Fruit fly (Drosophila melanogaster): ENCODE measurements around the gene Galphaf.

Galphaf gene

dm6 chr3L:16712371-16712770, 44.6 kb upstream of the Galphaf start (continued):
- TF ChIP-seq ap (GFP tag; IDR thresholded peaks at IDR 0.05), result no peak
- peak; percentile 35 for TF ChIP-seq zen (tag; optimal IDR thresholded peaks at IDR 0.05)
- peak; percentile 82 for TF ChIP-seq cg (GFP tag; optimal IDR thresholded peaks at IDR 0.05)
- 0 out of 2 replicates have a peak, but pooled peaks have one; percentile 11 for TF ChIP-seq nerfin-2 (GFP tag; IDR thresholded peaks at IDR 0.05; ENCODE audit: partially characterized antibody)
- TF ChIP-seq ara (GFP tag; IDR thresholded peaks at IDR 0.05), result no peak
- no peak for TF ChIP-seq Sox102F (GFP tag; optimal IDR thresholded peaks at IDR 0.05)
- TF ChIP-seq Six4 (GFP tag; optimal IDR thresholded peaks at IDR 0.05), result no peak
- peak; percentile 11 for TF ChIP-seq chn (GFP tag; optimal IDR thresholded peaks at IDR 0.05)
- TF ChIP-seq MESR4 (GFP tag; optimal IDR thresholded peaks at IDR 0.05), result peak; percentile 12

dm6 chr3L:16711430-16712228, 43.9 kb upstream of the Galphaf start, which contains the start of the genes CG43954, Lasp and Dab:
CG43954 (minus strand) TSS chr3L:16711677.
Lasp (minus strand) TSS chr3L:16711677.
Dab (plus strand) TSS chr3L:16712126.
- peak; percentile 24 for TF ChIP-seq caup (GFP tag; optimal IDR thresholded peaks at IDR 0.05; ENCODE audit: severe bottlenecking)
- TF ChIP-seq Dbx (GFP tag; IDR thresholded peaks at IDR 0.05), result peak; percentile 26; the same call in 1 of the 3 replicates
- TF ChIP-seq Deaf1 (tag; optimal IDR thresholded peaks at IDR 0.05), result peak; percentile 45
- no peak for TF ChIP-seq CG3407 (GFP tag; optimal IDR thresholded peaks at IDR 0.05)
- no peak for TF ChIP-seq Side (GFP tag; optimal IDR thresholded peaks at IDR 0.05)
- TF ChIP-seq CG11695 (GFP tag; IDR thresholded peaks at IDR 0.05), result no peak
- no peak for TF ChIP-seq Dip3 (GFP tag; optimal IDR thresholded peaks at IDR 0.05)
- TF ChIP-seq CG13424 (tag; optimal IDR thresholded peaks at IDR 0.05), result no peak
- TF ChIP-seq ind (GFP tag; optimal IDR thresholded peaks at IDR 0.05), result no peak
- peak in 1 of 2 experiments; percentile 23 for TF ChIP-seq insv (GFP tag; optimal IDR thresholded peaks at IDR 0.05)
- TF ChIP-seq Trl (optimal IDR thresholded peaks at IDR 0.05), result no peak
- TF ChIP-seq Trl (GFP tag; optimal IDR thresholded peaks at IDR 0.05), result no peak
- peak; percentile 7; the same call in 1 of the 2 replicates for TF ChIP-seq ttk (GFP tag; IDR thresholded peaks at IDR 0.05)
- TF ChIP-seq CG12942 (GFP tag; optimal IDR thresholded peaks at IDR 0.05), result peak; percentile 1
- TF ChIP-seq CG12236 (GFP tag; optimal IDR thresholded peaks at IDR 0.05), result no peak
- peak; percentile 47; the same call in 2 of the 3 replicates for TF ChIP-seq knrl (GFP tag; IDR thresholded peaks at IDR 0.05; ENCODE audit: partially characterized antibody)
- peak; percentile 41 for TF ChIP-seq org-1 (GFP tag; optimal IDR thresholded peaks at IDR 0.05)
- peak; percentile 34 for TF ChIP-seq fd102C (GFP tag; optimal IDR thresholded peaks at IDR 0.05)
- peak; percentile 86 for TF ChIP-seq pzg (GFP tag; optimal IDR thresholded peaks at IDR 0.05)
- TF ChIP-seq sr (GFP tag; IDR thresholded peaks at IDR 0.05), result peak; percentile 57; the same call in 1 of the 3 replicates
- TF ChIP-seq ewg (GFP tag; optimal IDR thresholded peaks at IDR 0.05), result peak; percentile 69
- no peak for TF ChIP-seq H15 (GFP tag; IDR thresholded peaks at IDR 0.05)
- no peak for TF ChIP-seq CG3281 (GFP tag; optimal IDR thresholded peaks at IDR 0.05)
- no peak for TF ChIP-seq CG14050 (GFP tag; IDR thresholded peaks at IDR 0.05)
- no peak for TF ChIP-seq Taf1 (GFP tag; IDR thresholded peaks at IDR 0.05)
- TF ChIP-seq sisA (GFP tag; IDR thresholded peaks at IDR 0.05), result no peak
- peak; percentile 63 for TF ChIP-seq CG32532 (GFP tag; IDR thresholded peaks at IDR 0.05)
- TF ChIP-seq CG11456 (GFP tag; IDR thresholded peaks at IDR 0.05), result peak; percentile 75
- TF ChIP-seq kni (GFP tag; optimal IDR thresholded peaks at IDR 0.05), result peak; percentile 14
- TF ChIP-seq CG7745 (tag; optimal IDR thresholded peaks at IDR 0.05), result peak; percentile 5
- TF ChIP-seq usp (GFP tag; optimal IDR thresholded peaks at IDR 0.05), result no peak
- TF ChIP-seq Stat92E (GFP tag; optimal IDR thresholded peaks at IDR 0.05), result peak in 1 of 3 experiments; percentile 70
- TF ChIP-seq jumu (GFP tag; optimal IDR thresholded peaks at IDR 0.05), result no peak
- TF ChIP-seq Neu2 (GFP tag; optimal IDR thresholded peaks at IDR 0.05; ENCODE audit: borderline replicate concordance), result no peak
- peak; percentile 71 for TF ChIP-seq CG15514 (GFP tag; optimal IDR thresholded peaks at IDR 0.05)
- TF ChIP-seq tup (GFP tag; optimal IDR thresholded peaks at IDR 0.05), result no peak
- peak; percentile 51 for TF ChIP-seq nmo (GFP tag; optimal IDR thresholded peaks at IDR 0.05)
- no peak for TF ChIP-seq CG43689 (GFP tag; IDR thresholded peaks at IDR 0.05)
- TF ChIP-seq CG1233 (GFP tag; optimal IDR thresholded peaks at IDR 0.05), result peak; percentile 16

Measured in whole organism, embryonic.